Worm (Caenorhabditis elegans) whole organism, young adult: ENCODE results near the gene hecw-1.
"Not testable (repeated sequence)": the region's sequence is repeated elsewhere in the genome, so short reads cannot be mapped to it uniquely, and the experiment has no call there.

ENCODE experiments used
- B0035.1 ChIP-seq: sonication (generic microtip); optimal IDR thresholded peaks from 2 replicates; lab custom pipeline; 2016; ENCODE audit warnings: missing genetic modification characterization, mild to moderate bottlenecking, missing compliant biosample characterization, missing genotype, missing genetic modification reagents
- B0261.1 ChIP-seq: sonication (generic microtip); optimal IDR thresholded peaks from 2 replicates; lab custom pipeline; 2016; ENCODE audit warnings: mild to moderate bottlenecking, missing genetic modification characterization, moderate library complexity, missing compliant biosample characterization
- C06A6.2 ChIP-seq: fragments of 200-800 bp; sonication (Bioruptor generic); conservative IDR thresholded peaks from 2 replicates; pipeline ENCODE4 v1.3.6; 2022; ENCODE audit warnings: missing genetic modification characterization, missing compliant biosample characterization
- F37B4.10 ChIP-seq: fragments of 200-800 bp; sonication (Bioruptor generic); IDR thresholded peaks from 2 replicates; pipeline ENCODE4 v1.3.6; 2022; ENCODE audit warnings: missing genetic modification characterization, missing compliant biosample characterization
- F39B2.1 ChIP-seq: fragments of 200-800 bp; sonication (Bioruptor generic); IDR thresholded peaks from 2 replicates; pipeline ENCODE4 v1.3.6; 2022; ENCODE audit warnings: missing genetic modification reagents, missing genetic modification characterization, missing compliant biosample characterization
- K12H6.12 ChIP-seq: fragments of 200-800 bp; sonication (Bioruptor generic); optimal IDR thresholded peaks from 2 replicates; lab custom pipeline; 2018; ENCODE audit warnings: mild to moderate bottlenecking, missing genetic modification characterization, missing compliant biosample characterization
- akir-1 ChIP-seq: fragments of 200-800 bp; sonication (Bioruptor generic); optimal IDR thresholded peaks from 2 replicates; lab custom pipeline; 2018; ENCODE audit warnings: mild to moderate bottlenecking, missing genetic modification characterization, moderate library complexity, missing compliant biosample characterization
- atf-7 ChIP-seq: sonication (generic microtip); optimal IDR thresholded peaks from 2 replicates; lab custom pipeline; 2017; ENCODE audit warnings: mild to moderate bottlenecking, missing genetic modification characterization, missing compliant biosample characterization
- athp-1 ChIP-seq: sonication (generic microtip); optimal IDR thresholded peaks from 2 replicates; lab custom pipeline; 2017; ENCODE audit warnings: mild to moderate bottlenecking, missing genetic modification characterization, missing compliant biosample characterization
- bed-2 ChIP-seq: fragments of 200-800 bp; sonication (Bioruptor generic); IDR thresholded peaks from 2 replicates; pipeline ENCODE4 v1.3.6; 2022; ENCODE audit warnings: missing genetic modification reagents, missing genetic modification characterization, missing compliant biosample characterization
- cebp-1 ChIP-seq, 2 experiments: fragments of 200-800 bp in 1 of 2; sonication (Bioruptor generic) in 1 of 2; sonication (generic microtip) in 1 of 2; IDR thresholded peaks in 1 of 2; optimal IDR thresholded peaks in 1 of 2; 2 replicates each; pipeline versions ENCODE4 v1.3.6 to Lab custom; 2017 to 2022; ENCODE audit warnings: missing compliant biosample characterization in 2 of 2, missing genetic modification characterization in 2 of 2, mild to moderate bottlenecking in 1 of 2, missing genetic modification reagents in 1 of 2, moderate library complexity in 1 of 2
- ceh-100 ChIP-seq: fragments of 200-800 bp; sonication (Bioruptor generic); IDR thresholded peaks from 2 replicates; pipeline ENCODE4 v1.3.6; 2022; ENCODE audit warnings: missing genetic modification reagents, missing genetic modification characterization, missing compliant biosample characterization
- die-1 ChIP-seq: sonication (generic microtip); optimal IDR thresholded peaks from 2 replicates; lab custom pipeline; 2016; ENCODE audit warnings: missing genotype, mild to moderate bottlenecking, missing genetic modification characterization, missing compliant biosample characterization
- hlh-12 ChIP-seq: sonication (generic microtip); optimal IDR thresholded peaks from 2 replicates; lab custom pipeline; 2016; ENCODE audit warnings: missing genetic modification characterization, missing compliant biosample characterization
- hmg-1.2 ChIP-seq: fragments of 200-800 bp; sonication (Bioruptor generic); IDR thresholded peaks from 2 replicates; pipeline ENCODE4 v1.3.6; 2022; ENCODE audit warnings: missing genetic modification reagents, missing genetic modification characterization, missing compliant biosample characterization
- lag-1 ChIP-seq: fragments of 200-800 bp; sonication (Bioruptor generic); IDR thresholded peaks from 2 replicates; pipeline ENCODE4 v1.3.6; 2022; ENCODE audit warnings: missing genetic modification reagents, missing genetic modification characterization, missing compliant biosample characterization
- lin-26 ChIP-seq: fragments of 200-800 bp; sonication (Bioruptor generic); IDR thresholded peaks from 2 replicates; pipeline ENCODE4 v1.3.6; 2022; ENCODE audit warnings: missing genetic modification reagents, missing genetic modification characterization, missing compliant biosample characterization
- lin-54 ChIP-seq: fragments of 200-800 bp; sonication (Bioruptor generic); optimal IDR thresholded peaks from 2 replicates; lab custom pipeline; 2018; ENCODE audit warnings: mild to moderate bottlenecking, missing genetic modification characterization, missing compliant biosample characterization
- mxl-1 ChIP-seq: sonication (generic microtip); optimal IDR thresholded peaks from 2 replicates; lab custom pipeline; 2016; ENCODE audit warnings: missing genetic modification characterization, missing compliant biosample characterization
- nfya-1 ChIP-seq: sonication (generic microtip); optimal IDR thresholded peaks from 2 replicates; lab custom pipeline; 2017; ENCODE audit warnings: antibody characterized with exemption, missing compliant biosample characterization, missing genetic modification characterization, borderline replicate concordance; ENCODE audit not compliant: insufficient read depth
- nhr-80 ChIP-seq: sonication (generic microtip); optimal IDR thresholded peaks from 2 replicates; lab custom pipeline; 2016; ENCODE audit warnings: missing genetic modification characterization, missing compliant biosample characterization
- nhr-90 ChIP-seq: sonication (generic microtip); optimal IDR thresholded peaks from 2 replicates; lab custom pipeline; 2016; ENCODE audit warnings: missing genotype, mild to moderate bottlenecking, missing genetic modification characterization, missing compliant biosample characterization
- rec-8 ChIP-seq, 2 experiments: sonication (generic microtip); optimal IDR thresholded peaks; 2 replicates each; lab custom pipeline; 2016; ENCODE audit warnings: mild to moderate bottlenecking in 2 of 2, missing genetic modification characterization in 2 of 2, missing genetic modification reagents in 2 of 2, missing genotype in 2 of 2, missing biosample characterization in 1 of 2, missing compliant biosample characterization in 1 of 2, moderate library complexity in 1 of 2
- rpc-1 ChIP-seq, 2 experiments: fragments of 150-350 bp in 1 of 2; sonication (generic microtip) in 1 of 2; optimal IDR thresholded peaks; 2 replicates each; lab custom pipeline; 2014 to 2018; ENCODE audit warnings: missing biosample characterization in 1 of 2, missing genetic modification characterization in 1 of 2, missing genetic modification reagents in 1 of 2, missing genotype in 1 of 2
- sdz-38 ChIP-seq: sonication (generic microtip); optimal IDR thresholded peaks from 2 replicates; lab custom pipeline; 2016; ENCODE audit warnings: missing genotype, missing genetic modification characterization, missing compliant biosample characterization
- tbp1 ChIP-seq: fragments of 200-800 bp; sonication (Bioruptor generic); optimal IDR thresholded peaks from 2 replicates; lab custom pipeline; 2018; ENCODE audit warnings: mild to moderate bottlenecking, missing genetic modification characterization, missing compliant biosample characterization
- tbx-9 ChIP-seq: sonication (generic microtip); optimal IDR thresholded peaks from 2 replicates; lab custom pipeline; 2016; ENCODE audit warnings: borderline replicate concordance, missing genetic modification characterization, inconsistent platforms, missing compliant biosample characterization
- unc-62 ChIP-seq: fragments of 150-350 bp; optimal IDR thresholded peaks from 2 replicates; lab custom pipeline; 2014; ENCODE audit warnings: missing biosample characterization, missing genetic modification reagents, missing genetic modification characterization
- zfh-2 ChIP-seq: fragments of 200-800 bp; sonication (Bioruptor generic); conservative IDR thresholded peaks from 2 replicates; pipeline ENCODE4 v1.3.6; 2022; ENCODE audit warnings: missing genetic modification reagents, missing genetic modification characterization, missing compliant biosample characterization
- ztf-25 ChIP-seq: fragments of 200-800 bp; sonication (Bioruptor generic); IDR thresholded peaks from 2 replicates; pipeline ENCODE4 v1.3.6; 2022; ENCODE audit warnings: missing genetic modification reagents, missing genetic modification characterization, missing compliant biosample characterization

hecw-1 gene

DNA sequence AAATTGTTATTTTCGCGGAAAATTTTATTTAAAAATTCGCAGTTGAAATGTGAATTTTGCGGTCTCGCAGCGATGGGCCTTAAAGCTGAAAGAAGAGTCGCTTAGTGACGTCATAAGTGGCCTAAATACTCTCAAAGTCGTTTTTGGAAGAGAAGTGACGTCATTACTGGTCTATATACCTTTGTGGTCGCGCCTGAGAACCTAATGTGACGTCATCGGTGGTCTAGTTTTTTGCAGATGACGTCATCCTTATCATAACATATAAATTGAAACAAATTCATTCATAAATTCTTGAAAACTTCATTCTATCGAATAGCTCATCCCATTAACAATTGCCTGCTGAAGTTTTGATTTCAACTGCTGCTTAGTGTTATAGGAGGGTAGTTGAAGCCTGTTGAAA lies 12.6 kb downstream of the hecw-1 start:
- TF ChIP-seq atf-7 (peak; percentile 70), athp-1 (no peak)
- TF ChIP-seq, all 124 proteins: peak for 1

DNA sequence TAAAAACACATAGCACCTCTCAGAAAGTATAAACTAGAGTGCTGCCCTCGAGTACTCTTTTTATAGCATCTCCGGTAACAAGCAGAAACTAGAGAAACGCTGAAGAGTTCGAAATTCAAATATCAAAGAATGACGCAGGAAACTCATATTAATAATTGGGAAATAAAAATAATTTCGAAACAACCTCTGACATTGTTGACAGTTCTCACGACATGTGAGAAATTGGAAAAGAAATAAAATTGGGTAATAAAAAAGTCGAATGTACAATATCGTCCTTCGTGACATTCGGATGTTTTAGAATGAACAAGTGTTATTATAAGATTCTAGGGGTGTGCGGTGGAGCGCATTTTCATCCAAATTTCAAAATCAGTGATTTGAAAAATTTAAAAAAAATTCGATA lies 17.5 kb downstream of the hecw-1 start:
- TF ChIP-seq cebp-1 (GFP tag; IDR thresholded peaks at IDR 0.05; lab: Robert Waterston, UW), result no peak
- peak; percentile 20 for TF ChIP-seq cebp-1 (tag; optimal IDR thresholded peaks at IDR 0.05; lab: Kevin White, UChicago)
- no peak for TF ChIP-seq hlh-12 (tag; lab: Kevin White, UChicago)
- no peak for TF ChIP-seq mxl-1 (tag; lab: Kevin White, UChicago)
- peak; percentile 55 for TF ChIP-seq unc-62 (GFP tag; lab: Kevin White, UChicago)
- peak; percentile 23 for TF ChIP-seq nhr-80 (tag; lab: Kevin White, UChicago)

DNA sequence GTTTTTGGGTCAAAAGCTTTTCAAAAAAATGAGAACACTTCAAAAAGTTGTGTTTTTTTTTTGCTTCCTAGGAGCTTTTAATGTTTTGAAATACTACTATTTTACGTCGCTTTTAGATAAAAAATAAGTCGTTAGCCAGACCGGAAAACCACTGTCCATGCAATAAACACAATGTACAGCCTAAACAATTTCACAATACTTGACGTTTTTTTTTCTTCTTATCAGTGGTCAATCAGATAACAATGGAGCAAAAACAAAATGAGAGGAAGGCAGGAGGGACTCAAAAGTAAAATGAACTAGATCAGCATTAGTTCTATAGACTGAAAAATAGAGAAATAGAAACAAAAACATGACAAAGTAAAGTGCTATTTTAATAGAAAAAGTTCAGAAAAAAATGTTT lies 19.0 kb downstream of the hecw-1 start:
- TF ChIP-seq cebp-1 (GFP tag; IDR thresholded peaks at IDR 0.05; lab: Robert Waterston, UW), result no peak; the same call in 1 of the 2 replicates
- TF ChIP-seq cebp-1 (tag; optimal IDR thresholded peaks at IDR 0.05; lab: Kevin White, UChicago), result peak; percentile 58
- no peak for TF ChIP-seq ceh-100 (GFP tag; lab: Robert Waterston, UW)
- TF ChIP-seq, all 124 proteins: peak for 1

DNA sequence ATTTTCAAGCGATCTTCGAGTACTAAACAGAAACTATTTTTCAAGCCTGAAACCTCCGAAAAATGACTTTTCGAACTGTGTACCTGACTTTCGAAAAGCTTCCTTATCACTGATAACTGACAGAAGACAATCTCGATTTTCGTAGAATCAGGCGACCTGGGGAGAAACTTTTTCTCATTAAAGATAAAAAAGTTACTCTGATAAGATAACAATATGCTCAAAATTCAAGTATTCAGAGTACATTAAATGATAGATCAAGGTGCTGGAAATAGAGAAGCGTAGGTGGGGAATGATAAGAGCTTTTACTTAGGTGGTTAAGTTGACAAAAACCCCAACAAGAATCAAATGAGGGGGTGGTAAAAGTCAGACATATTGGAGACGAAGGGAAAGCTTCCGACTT lies 19.7 kb downstream of the hecw-1 start, which contains the start of gene prk-2:
prk-2 (minus strand) TSS at position 156 of the 400 bp plus-strand sequence.
- peak; percentile 13 for TF ChIP-seq atf-7
- no peak for TF ChIP-seq zfh-2 (GFP tag; lab: Robert Waterston, UW)
- peak; percentile 90 for TF ChIP-seq nhr-80 (tag; lab: Kevin White, UChicago)
- no peak for TF ChIP-seq die-1

DNA sequence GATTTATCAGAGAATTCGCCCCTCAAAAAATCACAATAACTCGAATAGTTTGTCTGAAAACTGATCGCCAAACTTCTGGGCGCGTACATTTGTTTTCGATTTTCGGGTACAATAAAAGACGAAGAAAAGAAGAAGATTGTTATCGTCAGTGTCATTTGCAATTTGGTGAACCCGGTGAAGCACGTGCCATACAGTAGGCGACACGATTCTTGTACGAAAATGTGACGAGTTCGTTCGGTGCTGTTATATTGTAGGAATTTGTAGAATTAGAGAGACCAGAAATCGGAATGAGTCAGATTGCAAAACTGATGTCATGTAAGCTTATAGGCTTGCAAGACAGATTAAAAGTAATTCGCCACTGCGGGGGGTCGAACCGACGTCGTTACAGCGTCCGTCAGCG lies 22.0 kb downstream of the hecw-1 start:
- TF ChIP-seq nhr-90 (tag; lab: Kevin White, UChicago) (no peak), C06A6.2 (GFP tag; lab: Robert Waterston, UW) (no peak), bed-2 (GFP tag; lab: Robert Waterston, UW) (no peak), nfya-1 (tag; lab: Kevin White, UChicago) (no peak), akir-1 (GFP tag; lab: Kevin White, UChicago) (no peak), zfh-2 (GFP tag; lab: Robert Waterston, UW) (no peak), K12H6.12 (tag; lab: Kevin White, UChicago) (no peak), lin-54 (no peak), sdz-38 (tag; lab: Kevin White, UChicago) (no peak), B0035.1 (tag; lab: Kevin White, UChicago) (no peak), F39B2.1 (GFP tag; lab: Robert Waterston, UW) (no peak), F37B4.10 (no peak), rec-8 (tag; optimal IDR thresholded peaks at IDR 0.05; lab: Kevin White, UChicago) (no peak), hmg-1.2 (GFP tag; lab: Robert Waterston, UW) (no peak), tbx-9 (tag; lab: Kevin White, UChicago) (no peak), lag-1 (GFP tag; lab: Robert Waterston, UW) (no peak)

DNA sequence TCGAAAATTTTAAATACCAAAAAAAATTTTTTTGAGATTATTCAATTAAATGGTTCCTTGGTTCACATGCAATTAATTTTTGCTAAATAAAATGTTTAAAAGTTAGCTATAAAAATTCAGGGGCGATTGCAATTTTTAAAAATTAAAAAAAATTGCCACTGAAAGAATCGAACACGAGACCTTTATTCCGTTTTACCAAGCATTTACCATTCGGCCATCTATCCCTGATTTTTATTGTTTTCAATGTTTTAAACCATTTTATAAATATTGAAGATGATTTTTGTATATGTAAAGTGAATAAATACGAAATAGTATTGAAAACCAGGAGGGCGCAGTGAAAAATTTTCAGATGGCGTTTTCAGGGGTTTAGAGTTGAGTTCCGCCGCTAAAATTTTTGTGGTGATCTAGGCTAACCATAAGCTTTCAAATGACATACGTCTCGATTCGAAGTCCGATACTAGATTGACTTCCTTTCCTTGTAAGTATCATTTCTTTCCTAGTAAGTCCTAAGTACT lies 27.5 kb downstream of the hecw-1 start:
- TF ChIP-seq lin-26 (peak; percentile 61), B0261.1 (tag; lab: Kevin White, UChicago) (peak; percentile 34), rpc-1 (tag; optimal IDR thresholded peaks at IDR 0.05; lab: Kevin White, UChicago) (peak; percentile 57), ztf-25 (0 out of 2 replicates have a peak, but pooled peaks have one; percentile 71), hmg-1.2 (GFP tag; lab: Robert Waterston, UW) (peak; percentile 86), tbp1 (GFP tag; lab: Kevin White, UChicago) (peak; percentile 64)
- not testable (repeated sequence) for TF ChIP-seq rpc-1 (optimal IDR thresholded peaks at IDR 0.05; lab: Kevin White, UChicago)
